Worm (Caenorhabditis elegans) whole organism, mixed stage, embryonic: ENCODE results near the gene K12H6.8.

Experiments
- M03D4.4 ChIP-seq: sonication (generic microtip); optimal IDR thresholded peaks from 2 replicates; lab custom pipeline; 2017; ENCODE audit warnings: mild to moderate bottlenecking, missing genetic modification characterization, missing compliant biosample characterization
- bed-3 ChIP-seq: fragments of 200-800 bp; sonication (Bioruptor generic); optimal IDR thresholded peaks from 3 replicates; lab custom pipeline; 2018; ENCODE audit warnings: mild to moderate bottlenecking, missing genetic modification characterization, moderate library complexity, missing compliant biosample characterization
- blmp-1 ChIP-seq: fragments of 150-350 bp; optimal IDR thresholded peaks from 2 replicates; lab custom pipeline; 2014; ENCODE audit warnings: missing biosample characterization, missing genetic modification characterization
- ceh-39 ChIP-seq: fragments of 150-350 bp; optimal IDR thresholded peaks from 2 replicates; lab custom pipeline; 2014; ENCODE audit warnings: missing biosample characterization, missing genetic modification characterization
- ceh-43 ChIP-seq: fragments of 200-800 bp; sonication (Bioruptor generic); optimal IDR thresholded peaks from 2 replicates; lab custom pipeline; 2018; ENCODE audit warnings: mild to moderate bottlenecking, missing genetic modification characterization, moderate library complexity, missing compliant biosample characterization
- ces-1 ChIP-seq: fragments of 150-350 bp; optimal IDR thresholded peaks from 2 replicates; lab custom pipeline; 2014; ENCODE audit warnings: missing biosample characterization, missing genetic modification reagents, missing genetic modification characterization
- cnd-1 ChIP-seq: fragments of 200-800 bp; sonication (Bioruptor generic); optimal IDR thresholded peaks from 2 replicates; lab custom pipeline; 2018; ENCODE audit warnings: mild to moderate bottlenecking, missing genetic modification characterization, missing compliant biosample characterization
- elt-1 ChIP-seq: sonication (generic microtip); optimal IDR thresholded peaks from 2 replicates; lab custom pipeline; 2017; ENCODE audit warnings: missing genetic modification characterization, mild to moderate bottlenecking, missing compliant biosample characterization, antibody characterized with exemption, moderate library complexity, borderline replicate concordance; ENCODE audit not compliant: insufficient read depth
- hlh-1 ChIP-seq: fragments of 150-350 bp; optimal IDR thresholded peaks from 2 replicates; lab custom pipeline; 2014; ENCODE audit warnings: missing biosample characterization, missing genetic modification reagents, missing genetic modification characterization
- lin-32 ChIP-seq: fragments of 200-800 bp; sonication (Bioruptor generic); optimal IDR thresholded peaks from 2 replicates; lab custom pipeline; 2018; ENCODE audit warnings: mild to moderate bottlenecking, missing genetic modification characterization, missing compliant biosample characterization
- lsy-2 ChIP-seq: fragments of 150-350 bp; optimal IDR thresholded peaks from 2 replicates; lab custom pipeline; 2014; ENCODE audit warnings: missing biosample characterization, missing genetic modification characterization
- mep-1 ChIP-seq: fragments of 150-350 bp; optimal IDR thresholded peaks from 2 replicates; lab custom pipeline; 2017; ENCODE audit warnings: missing biosample characterization, missing genetic modification reagents, missing genetic modification characterization, inconsistent platforms
- mls-2 ChIP-seq: sonication (generic microtip); optimal IDR thresholded peaks from 2 replicates; lab custom pipeline; 2016; ENCODE audit warnings: mild to moderate bottlenecking, missing genetic modification characterization, moderate library complexity, missing compliant biosample characterization
- nhr-2 ChIP-seq: fragments of 150-350 bp; optimal IDR thresholded peaks from 2 replicates; lab custom pipeline; 2014; ENCODE audit warnings: missing biosample characterization, missing genetic modification characterization
- nhr-237 ChIP-seq: fragments of 150-350 bp; optimal IDR thresholded peaks from 2 replicates; lab custom pipeline; 2014; ENCODE audit warnings: missing biosample characterization, missing genetic modification characterization
- nhr-28 ChIP-seq: fragments of 150-350 bp; optimal IDR thresholded peaks from 2 replicates; lab custom pipeline; 2014; ENCODE audit warnings: missing biosample characterization, missing genetic modification characterization
- pha-4 ChIP-seq: fragments of 150-350 bp; optimal IDR thresholded peaks from 2 replicates; lab custom pipeline; 2018; ENCODE audit warnings: missing biosample characterization, missing genetic modification reagents, missing genetic modification characterization
- sem-2 ChIP-seq: fragments of 200-800 bp; sonication (Bioruptor generic); optimal IDR thresholded peaks from 2 replicates; lab custom pipeline; 2018; ENCODE audit warnings: mild to moderate bottlenecking, missing genetic modification characterization, missing compliant biosample characterization
- tbx-8 ChIP-seq: fragments of 200-800 bp; sonication (Bioruptor generic); optimal IDR thresholded peaks from 2 replicates; lab custom pipeline; 2018; ENCODE audit warnings: mild to moderate bottlenecking, missing genetic modification characterization, moderate library complexity, missing compliant biosample characterization
- unc-120 ChIP-seq: sonication (generic microtip); optimal IDR thresholded peaks from 2 replicates; lab custom pipeline; 2017; ENCODE audit warnings: missing genetic modification characterization, missing compliant biosample characterization; ENCODE audit not compliant: poor library complexity, severe bottlenecking
- unc-39 ChIP-seq: fragments of 150-350 bp; optimal IDR thresholded peaks from 2 replicates; lab custom pipeline; 2014; ENCODE audit warnings: missing biosample characterization, missing genetic modification characterization
- unc-62 ChIP-seq: fragments of 150-350 bp; optimal IDR thresholded peaks from 2 replicates; lab custom pipeline; 2014; ENCODE audit warnings: missing biosample characterization, missing genetic modification reagents, missing genetic modification characterization
- zip-8 ChIP-seq: fragments of 150-350 bp; optimal IDR thresholded peaks from 2 replicates; lab custom pipeline; 2014; ENCODE audit warnings: missing biosample characterization, missing genetic modification characterization
- ztf-11 ChIP-seq: fragments of 150-350 bp; optimal IDR thresholded peaks from 2 replicates; lab custom pipeline; 2014; ENCODE audit warnings: missing biosample characterization, missing genetic modification characterization

Gene K12H6.8

DNA sequence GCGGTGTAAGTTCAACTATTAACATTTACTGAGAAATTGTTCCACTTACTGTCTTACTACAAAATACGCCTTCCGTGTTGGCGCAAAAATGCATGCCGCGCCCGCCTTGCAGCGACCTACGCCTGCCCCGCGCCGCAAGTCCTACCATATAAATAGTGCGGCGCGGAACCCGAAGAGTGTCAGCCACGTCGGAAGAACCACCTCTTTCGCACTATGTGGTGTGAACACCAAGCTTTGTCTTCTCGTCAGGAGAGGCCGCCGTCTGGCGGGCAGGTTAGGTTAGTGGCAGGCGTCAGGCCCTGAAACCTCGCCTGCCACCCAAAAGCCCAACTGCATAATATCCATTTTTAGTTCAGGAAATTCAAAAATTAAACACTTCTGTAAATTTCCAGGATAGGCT lies 37.7 kb downstream of the K12H6.8 start:
- TF ChIP-seq tbx-8 (no peak), nhr-28 (tag; lab: Kevin White, UChicago) (no peak), unc-120 (tag; lab: Kevin White, UChicago) (no peak)

DNA sequence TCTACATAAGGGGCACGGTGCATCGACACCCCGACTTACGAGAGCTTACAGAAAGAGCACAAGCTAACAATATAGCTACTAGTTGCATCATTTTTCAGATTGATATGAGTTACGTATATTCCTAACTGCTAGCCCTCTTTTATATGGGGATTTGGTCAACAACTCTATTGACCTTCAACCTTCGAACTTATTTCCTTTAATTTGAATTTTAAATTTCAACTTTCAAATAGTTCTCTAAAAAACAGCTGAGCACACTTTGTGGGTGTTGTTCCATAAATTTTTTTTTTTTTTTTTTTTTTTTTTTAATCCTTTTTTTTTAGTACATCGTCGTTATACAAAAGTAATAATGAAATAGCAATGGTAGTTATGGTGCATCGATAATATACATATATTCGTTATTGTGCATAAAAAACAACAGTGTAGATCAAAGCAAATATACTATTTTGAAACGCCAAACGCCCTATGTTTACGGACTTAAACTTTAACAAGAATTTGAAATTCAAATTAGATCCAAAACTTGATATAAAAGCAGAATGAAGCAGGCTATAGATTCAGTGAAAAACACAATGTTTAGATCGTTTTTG lies 38.9 kb downstream of the K12H6.8 start, which contains the start of the genes Y110A2AL.9 and Y110A2AL.3:
Y110A2AL.9 (minus strand) TSS at position 101 of the 584 bp plus-strand sequence.
Y110A2AL.3 (plus strand) TSS at position 534 of the 584 bp plus-strand sequence.
- TF ChIP-seq ceh-39 (no peak), bed-3 (GFP tag; lab: Kevin White, UChicago) (no peak), pha-4 (tag; lab: Kevin White, UChicago) (no peak), tbx-8 (no peak), ces-1 (GFP tag; lab: Kevin White, UChicago) (no peak), lin-32 (no peak), nhr-2 (no peak)
- TF ChIP-seq, all 35 proteins: peak for 0

DNA sequence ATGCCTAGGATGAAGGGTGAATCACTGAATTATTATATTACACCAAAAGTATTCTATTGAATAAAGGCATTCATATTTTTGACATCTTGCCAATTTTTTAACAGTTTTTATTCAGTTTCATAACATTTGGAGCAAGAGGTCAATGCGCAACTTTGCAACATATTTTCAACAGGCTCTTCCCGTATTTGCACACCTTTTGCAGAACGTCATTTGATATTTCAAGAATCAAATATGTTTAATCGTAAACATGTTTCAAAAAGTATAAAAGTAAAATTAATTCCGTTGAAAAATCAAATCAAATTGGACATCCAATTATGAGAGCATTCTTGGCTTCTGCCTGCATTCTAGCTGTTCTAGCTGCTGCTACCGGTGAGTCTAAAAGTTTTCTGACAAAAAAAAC lies 40.0 kb downstream of the K12H6.8 start, which contains the start of gene Y110A2AL.2:
Y110A2AL.2 (plus strand) TSS at position 301 of the 400 bp plus-strand sequence.
- TF ChIP-seq M03D4.4, result no peak
- no peak for TF ChIP-seq elt-1 (tag; lab: Kevin White, UChicago)
- no peak for TF ChIP-seq pha-4 (tag; lab: Kevin White, UChicago)
- TF ChIP-seq lsy-2 (tag; lab: Kevin White, UChicago), result no peak
- TF ChIP-seq mls-2, result no peak
- TF ChIP-seq zip-8, result no peak

DNA sequence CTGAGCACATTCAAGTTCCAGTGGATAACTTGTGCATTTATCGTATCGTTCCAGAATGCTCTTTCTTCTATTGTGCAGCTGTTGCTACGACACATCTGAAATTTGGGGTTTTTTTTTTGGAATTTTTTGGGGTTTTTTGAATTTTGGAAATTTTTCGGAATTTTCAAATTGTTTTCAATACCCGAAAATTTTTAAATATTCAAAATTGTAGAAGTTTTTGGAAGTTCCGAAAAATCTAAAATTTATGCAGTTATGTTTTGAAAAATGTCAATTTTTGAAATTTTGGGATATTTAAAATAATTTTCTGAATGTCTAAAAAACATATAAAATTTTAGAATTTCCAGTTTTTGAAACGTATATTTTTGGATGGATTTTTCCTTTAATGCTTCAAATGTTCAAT lies 44.1 kb downstream of the K12H6.8 start, which contains the start of gene Y110A2AL.10:
Y110A2AL.10 (minus strand) TSS at position 101 of the 400 bp plus-strand sequence.
- TF ChIP-seq ceh-39 (no peak), unc-120 (tag; lab: Kevin White, UChicago) (no peak), ces-1 (GFP tag; lab: Kevin White, UChicago) (no peak), unc-39 (tag; lab: Kevin White, UChicago) (no peak), pha-4 (tag; lab: Kevin White, UChicago) (no peak), mep-1 (no peak), cnd-1 (tag; lab: Kevin White, UChicago) (no peak)

DNA sequence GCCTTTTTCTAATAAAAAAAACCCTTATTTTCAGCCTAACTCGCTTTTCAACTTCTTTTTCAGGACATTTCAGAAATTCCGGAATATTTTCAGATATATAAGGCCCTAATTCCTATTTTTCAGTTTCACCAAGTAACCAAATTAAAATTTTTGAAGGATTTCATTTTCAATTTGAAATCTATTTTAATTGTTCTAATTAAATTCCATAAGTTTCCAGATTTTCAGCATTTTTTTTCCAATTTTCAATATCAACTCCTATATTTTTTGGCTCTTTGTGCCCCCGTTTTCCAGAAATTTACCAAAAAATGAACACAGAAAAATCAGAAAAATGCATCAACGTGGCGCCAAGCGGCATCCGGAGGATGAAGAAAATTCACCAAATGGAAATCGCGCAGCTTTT lies 47.1 kb downstream of the K12H6.8 start, which contains the start of gene Y110A2AL.1:
Y110A2AL.1 (plus strand) TSS at position 301 of the 400 bp plus-strand sequence.
- TF ChIP-seq mep-1, result no peak
- no peak for TF ChIP-seq ztf-11
- no peak for TF ChIP-seq M03D4.4
- TF ChIP-seq nhr-237, result no peak
- no peak for TF ChIP-seq nhr-28 (tag; lab: Kevin White, UChicago)
- no peak for TF ChIP-seq ceh-43 (GFP tag; lab: Kevin White, UChicago)
- TF ChIP-seq unc-62 (GFP tag; lab: Kevin White, UChicago), result no peak
- TF ChIP-seq unc-120 (tag; lab: Kevin White, UChicago), result no peak
- TF ChIP-seq sem-2 (GFP tag; lab: Kevin White, UChicago), result no peak
- no peak for TF ChIP-seq zip-8
- TF ChIP-seq pha-4 (tag; lab: Kevin White, UChicago), result no peak
- no peak for TF ChIP-seq lin-32
- no peak for TF ChIP-seq nhr-2
- TF ChIP-seq blmp-1, result no peak
- TF ChIP-seq hlh-1 (tag; lab: Kevin White, UChicago), result no peak
- TF ChIP-seq, all 35 proteins: peak for 0
